Fruit fly (Drosophila melanogaster): Measurements from ENCODE around the gene nSMase.

- TF ChIP-seq CG8478 (optimal IDR thresholded peaks at IDR 0.05): no peak
- no peak for TF ChIP-seq CTCF (optimal IDR thresholded peaks at IDR 0.05)
Measured at dm6 chr3L:3208895-3209294, 10.1 kb upstream of the nSMase start, which contains the start of the genes CG32269 and CG32270.

Measured in S2 (cell line).